Worm (Caenorhabditis elegans): ENCODE measurements around the gene C35D10.12.

Gene C35D10.12

ce11 chrIII:4850139-4850538 is 24.4 kb downstream of the C35D10.12 start, which contains the start of gene F26A1.1:
Gene F26A1.1, plus strand, starts transcription at chrIII:4850507.
- TF ChIP-seq klf-2 (GFP tag; conservative IDR thresholded peaks at IDR 0.05) = no peak
- TF ChIP-seq cog-1 (tag; optimal IDR thresholded peaks at IDR 0.05) = no peak
- no peak for TF ChIP-seq ref-1 (GFP tag; conservative IDR thresholded peaks at IDR 0.05)
- no peak for TF ChIP-seq med-1 (GFP tag; optimal IDR thresholded peaks at IDR 0.05; ENCODE audit: insufficient read depth)
- TF ChIP-seq T22C8.4 (GFP tag; IDR thresholded peaks at IDR 0.05) = no peak
- no peak for TF ChIP-seq ztf-23 (GFP tag; IDR thresholded peaks at IDR 0.05)
- TF ChIP-seq ztf-29 (GFP tag; IDR thresholded peaks at IDR 0.05) = no peak
- TF ChIP-seq tab-1 (GFP tag; IDR thresholded peaks at IDR 0.05) = no peak
- TF ChIP-seq flt-1 (GFP tag; IDR thresholded peaks at IDR 0.05) = no peak

- TF ChIP-seq ref-1 (GFP tag; conservative IDR thresholded peaks at IDR 0.05) = no peak
- no peak for TF ChIP-seq T22C8.4 (GFP tag; IDR thresholded peaks at IDR 0.05)
Observed at ce11 chrIII:4849739-4850138, 24.8 kb downstream of the C35D10.12 start, which contains the start of gene nonu-1. Gene nonu-1, minus strand, starts transcription at chrIII:4849907.

ce11 chrIII:4844327-4844726 is 30.2 kb downstream of the C35D10.12 start, which contains the start of the genes clec-157 and fkh-5:
Gene clec-157, minus strand, starts transcription at chrIII:4844427.
Gene fkh-5, plus strand, starts transcription at chrIII:4844662.
- TF ChIP-seq T22C8.4 (GFP tag; IDR thresholded peaks at IDR 0.05) (no peak), klf-2 (GFP tag; conservative IDR thresholded peaks at IDR 0.05) (no peak), med-1 (GFP tag; optimal IDR thresholded peaks at IDR 0.05; ENCODE audit: insufficient read depth) (no peak), cog-1 (tag; optimal IDR thresholded peaks at IDR 0.05) (no peak), ztf-23 (GFP tag; IDR thresholded peaks at IDR 0.05) (no peak), ref-1 (GFP tag; conservative IDR thresholded peaks at IDR 0.05) (no peak), tab-1 (GFP tag; IDR thresholded peaks at IDR 0.05) (no peak), flt-1 (GFP tag; IDR thresholded peaks at IDR 0.05) (no peak), ztf-29 (GFP tag; IDR thresholded peaks at IDR 0.05) (no peak)

ce11 chrIII:4842173-4842572 is 32.4 kb downstream of the C35D10.12 start, which contains the start of gene clec-156:
Gene clec-156, minus strand, starts transcription at chrIII:4842273.
- TF ChIP-seq ztf-29 (GFP tag; IDR thresholded peaks at IDR 0.05) (no peak), T22C8.4 (GFP tag; IDR thresholded peaks at IDR 0.05) (no peak), flt-1 (GFP tag; IDR thresholded peaks at IDR 0.05) (no peak), ref-1 (GFP tag; conservative IDR thresholded peaks at IDR 0.05) (no peak), ztf-23 (GFP tag; IDR thresholded peaks at IDR 0.05) (no peak), klf-2 (GFP tag; conservative IDR thresholded peaks at IDR 0.05) (no peak), cog-1 (tag; optimal IDR thresholded peaks at IDR 0.05) (no peak), tab-1 (GFP tag; IDR thresholded peaks at IDR 0.05) (no peak), med-1 (GFP tag; optimal IDR thresholded peaks at IDR 0.05; ENCODE audit: insufficient read depth) (no peak)

- TF ChIP-seq ztf-29 (GFP tag; IDR thresholded peaks at IDR 0.05) (no peak), ztf-23 (GFP tag; IDR thresholded peaks at IDR 0.05) (no peak)
Observed at ce11 chrIII:4837429-4837828, 37.1 kb downstream of the C35D10.12 start, which contains the start of the genes acbp-7 and F26A1.19. Gene acbp-7, plus strand, starts transcription at chrIII:4837729. Gene F26A1.19, plus strand, starts transcription at chrIII:4837731.

ce11 chrIII:4830207-4830606 is 44.4 kb downstream of the C35D10.12 start, which contains the start of gene nspd-9:
Gene nspd-9, minus strand, starts transcription at chrIII:4830307.
- TF ChIP-seq flt-1 (GFP tag; IDR thresholded peaks at IDR 0.05) (no peak), ztf-23 (GFP tag; IDR thresholded peaks at IDR 0.05) (no peak), T22C8.4 (GFP tag; IDR thresholded peaks at IDR 0.05) (no peak), ref-1 (GFP tag; conservative IDR thresholded peaks at IDR 0.05) (no peak), klf-2 (GFP tag; conservative IDR thresholded peaks at IDR 0.05) (no peak), ztf-29 (GFP tag; IDR thresholded peaks at IDR 0.05) (no peak), tab-1 (GFP tag; IDR thresholded peaks at IDR 0.05) (no peak), cog-1 (tag; optimal IDR thresholded peaks at IDR 0.05) (no peak)

- no peak for TF ChIP-seq med-1 (GFP tag; optimal IDR thresholded peaks at IDR 0.05; ENCODE audit: insufficient read depth)
- no peak for TF ChIP-seq cog-1 (tag; optimal IDR thresholded peaks at IDR 0.05)
- TF ChIP-seq ref-1 (GFP tag; conservative IDR thresholded peaks at IDR 0.05) = no peak
- TF ChIP-seq ztf-29 (GFP tag; IDR thresholded peaks at IDR 0.05) = no peak
- TF ChIP-seq tab-1 (GFP tag; IDR thresholded peaks at IDR 0.05) = no peak
- no peak for TF ChIP-seq ztf-23 (GFP tag; IDR thresholded peaks at IDR 0.05)
- TF ChIP-seq T22C8.4 (GFP tag; IDR thresholded peaks at IDR 0.05) = no peak
Observed at ce11 chrIII:4829440-4829839, 45.1 kb downstream of the C35D10.12 start, which contains the start of gene F26A1.9. Gene F26A1.9, minus strand, starts transcription at chrIII:4829540.

ce11 chrIII:4826606-4827005 is 48.0 kb downstream of the C35D10.12 start, which contains the start of gene F26A1.3:
Gene F26A1.3, plus strand, starts transcription at chrIII:4826906.
- TF ChIP-seq flt-1 (GFP tag; IDR thresholded peaks at IDR 0.05) (no peak), ztf-23 (GFP tag; IDR thresholded peaks at IDR 0.05) (no peak), med-1 (GFP tag; optimal IDR thresholded peaks at IDR 0.05; ENCODE audit: insufficient read depth) (no peak), ztf-29 (GFP tag; IDR thresholded peaks at IDR 0.05) (no peak), T22C8.4 (GFP tag; IDR thresholded peaks at IDR 0.05) (no peak), cog-1 (tag; optimal IDR thresholded peaks at IDR 0.05) (no peak), klf-2 (GFP tag; conservative IDR thresholded peaks at IDR 0.05) (no peak), tab-1 (GFP tag; IDR thresholded peaks at IDR 0.05) (no peak), ref-1 (GFP tag; conservative IDR thresholded peaks at IDR 0.05) (no peak)

All from whole organism, midembryonic.